Worm (Caenorhabditis elegans) whole organism, late embryonic: Measurements from ENCODE around the gene metl-6.
A peak's percentile ranks its signal among the peaks of the same experiment; 100 is the strongest.

ENCODE experiments used
- dve-1 ChIP-seq: sonication (generic microtip); optimal IDR thresholded peaks from 2 replicates; lab custom pipeline; 2017; ENCODE audit warnings: antibody characterized with exemption, mild to moderate bottlenecking, missing genetic modification characterization, missing compliant biosample characterization
- nhr-11 ChIP-seq: fragments of 150-350 bp; optimal IDR thresholded peaks from 2 replicates; lab custom pipeline; 2014; ENCODE audit warnings: missing biosample characterization, missing genetic modification characterization

DNA sequence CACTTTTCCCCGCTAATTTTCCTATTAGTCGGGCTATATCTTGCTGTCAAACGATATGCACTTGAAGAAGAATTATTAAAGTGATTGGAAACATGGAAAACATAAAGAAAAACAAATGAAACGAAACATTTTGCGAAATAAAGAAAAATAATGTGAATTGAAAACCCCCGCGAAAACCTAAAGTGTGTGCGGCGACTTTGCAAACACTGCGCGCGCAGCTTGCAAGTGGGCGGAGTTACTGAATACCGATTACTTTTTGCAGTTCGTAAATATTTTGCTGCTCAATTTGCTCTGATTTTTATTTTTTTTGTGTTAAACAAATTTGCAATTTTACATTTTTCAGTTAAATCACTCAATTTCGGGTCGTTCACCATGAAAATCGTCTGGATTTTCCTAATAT lies 4.9 kb downstream of the metl-6 start, which contains the start of gene ccdc-47:
- TF ChIP-seq nhr-11 = no peak
- peak; percentile 47 for TF ChIP-seq dve-1 (tag; lab: Kevin White, UChicago)
